Worm (Caenorhabditis elegans) whole organism, young adult: ENCODE data around the gene F09E10.7.

Experiments
- F10E7.11 ChIP-seq: sonication (generic microtip); optimal IDR thresholded peaks from 2 replicates; lab custom pipeline; 2017; ENCODE audit warnings: mild to moderate bottlenecking, missing genetic modification characterization, moderate library complexity, missing compliant biosample characterization
- F22D6.2 ChIP-seq: sonication (generic microtip); optimal IDR thresholded peaks from 2 replicates; lab custom pipeline; 2016; ENCODE audit warnings: mild to moderate bottlenecking, missing genetic modification characterization, missing compliant biosample characterization
- F37B4.10 ChIP-seq: fragments of 200-800 bp; sonication (Bioruptor generic); IDR thresholded peaks from 2 replicates; pipeline ENCODE4 v1.3.6; 2022; ENCODE audit warnings: missing genetic modification characterization, missing compliant biosample characterization
- F52B5.7 ChIP-seq: sonication (generic microtip); optimal IDR thresholded peaks from 2 replicates; lab custom pipeline; 2016; ENCODE audit warnings: mild to moderate bottlenecking, missing genetic modification characterization, missing compliant biosample characterization
- F57C9.4 ChIP-seq: sonication (generic microtip); optimal IDR thresholded peaks from 2 replicates; lab custom pipeline; 2017; ENCODE audit warnings: mild to moderate bottlenecking, missing genetic modification characterization, missing compliant biosample characterization
- K12H6.12 ChIP-seq: fragments of 200-800 bp; sonication (Bioruptor generic); optimal IDR thresholded peaks from 2 replicates; lab custom pipeline; 2018; ENCODE audit warnings: mild to moderate bottlenecking, missing genetic modification characterization, missing compliant biosample characterization
- T07F8.4 ChIP-seq: sonication (generic microtip); optimal IDR thresholded peaks from 2 replicates; lab custom pipeline; 2016; ENCODE audit warnings: mild to moderate bottlenecking, missing genetic modification characterization, moderate library complexity, missing compliant biosample characterization
- Y56A3A.18 ChIP-seq: fragments of 200-800 bp; sonication (Bioruptor generic); IDR thresholded peaks from 2 replicates; pipeline ENCODE4 v1.3.6; 2022; ENCODE audit warnings: missing genetic modification reagents, missing genetic modification characterization, missing compliant biosample characterization
- Y67H2A.10 ChIP-seq: fragments of 200-800 bp; sonication (Bioruptor generic); conservative IDR thresholded peaks from 2 replicates; pipeline ENCODE4 v1.3.6; 2022; ENCODE audit warnings: missing genetic modification reagents, missing genetic modification characterization, missing compliant biosample characterization
- Y79H2A.3 ChIP-seq: fragments of 200-800 bp; sonication (Bioruptor generic); conservative IDR thresholded peaks from 2 replicates; pipeline ENCODE4 v1.3.6; 2022; ENCODE audit warnings: missing genetic modification reagents, missing genetic modification characterization, missing compliant biosample characterization
- akir-1 ChIP-seq: fragments of 200-800 bp; sonication (Bioruptor generic); optimal IDR thresholded peaks from 2 replicates; lab custom pipeline; 2018; ENCODE audit warnings: mild to moderate bottlenecking, missing genetic modification characterization, moderate library complexity, missing compliant biosample characterization
- aptf-3 ChIP-seq: fragments of 200-800 bp; sonication (Bioruptor generic); IDR thresholded peaks from 2 replicates; pipeline ENCODE4 v1.3.6; 2022; ENCODE audit warnings: missing genetic modification characterization, missing compliant biosample characterization
- athp-1 ChIP-seq: sonication (generic microtip); optimal IDR thresholded peaks from 2 replicates; lab custom pipeline; 2017; ENCODE audit warnings: mild to moderate bottlenecking, missing genetic modification characterization, missing compliant biosample characterization
- attf-3 ChIP-seq: fragments of 200-800 bp; sonication (Bioruptor generic); conservative IDR thresholded peaks from 2 replicates; pipeline ENCODE4 v1.3.6; 2022; ENCODE audit warnings: missing genetic modification reagents, missing genetic modification characterization, missing compliant biosample characterization
- attf-5 ChIP-seq: fragments of 200-800 bp; sonication (Bioruptor generic); optimal IDR thresholded peaks from 2 replicates; lab custom pipeline; 2018; ENCODE audit warnings: mild to moderate bottlenecking, missing genetic modification characterization, missing compliant biosample characterization
- attf-6 ChIP-seq: fragments of 200-800 bp; sonication (Bioruptor generic); IDR thresholded peaks from 2 replicates; pipeline ENCODE4 v1.3.6; 2022; ENCODE audit warnings: missing genetic modification reagents, missing genetic modification characterization, missing compliant biosample characterization
- cebp-1 ChIP-seq, 2 experiments: fragments of 200-800 bp in 1 of 2; sonication (Bioruptor generic) in 1 of 2; sonication (generic microtip) in 1 of 2; IDR thresholded peaks in 1 of 2; optimal IDR thresholded peaks in 1 of 2; 2 replicates each; pipeline versions ENCODE4 v1.3.6 to Lab custom; 2017 to 2022; ENCODE audit warnings: missing compliant biosample characterization in 2 of 2, missing genetic modification characterization in 2 of 2, mild to moderate bottlenecking in 1 of 2, missing genetic modification reagents in 1 of 2, moderate library complexity in 1 of 2
- cebp-2 ChIP-seq: fragments of 200-800 bp; sonication (Bioruptor generic); IDR thresholded peaks from 2 replicates; pipeline ENCODE4 v1.3.6; 2022; ENCODE audit warnings: missing genetic modification characterization, missing compliant biosample characterization
- ceh-100 ChIP-seq: fragments of 200-800 bp; sonication (Bioruptor generic); IDR thresholded peaks from 2 replicates; pipeline ENCODE4 v1.3.6; 2022; ENCODE audit warnings: missing genetic modification reagents, missing genetic modification characterization, missing compliant biosample characterization
- ceh-40 ChIP-seq: fragments of 200-800 bp; sonication (Bioruptor generic); IDR thresholded peaks from 2 replicates; pipeline ENCODE4 v1.3.6; 2022; ENCODE audit warnings: missing genetic modification characterization, missing compliant biosample characterization
- ceh-91 ChIP-seq: fragments of 200-800 bp; sonication (Bioruptor generic); IDR thresholded peaks from 2 replicates; pipeline ENCODE4 v1.3.6; 2022; ENCODE audit warnings: missing genetic modification reagents, missing genetic modification characterization, missing compliant biosample characterization
- dox-1 ChIP-seq: fragments of 200-800 bp; sonication (Bioruptor generic); IDR thresholded peaks from 2 replicates; pipeline ENCODE4 v1.3.6; 2022; ENCODE audit warnings: missing genetic modification reagents, missing genetic modification characterization, missing compliant biosample characterization
- efl-1 ChIP-seq: fragments of 150-350 bp; optimal IDR thresholded peaks from 2 replicates; lab custom pipeline; 2014; ENCODE audit warnings: missing biosample characterization, missing genetic modification reagents, missing genetic modification characterization
- ekl-4 ChIP-seq: fragments of 200-800 bp; sonication (Bioruptor generic); IDR thresholded peaks from 2 replicates; pipeline ENCODE4 v1.3.6; 2022; ENCODE audit warnings: missing genetic modification reagents, missing genetic modification characterization, missing compliant biosample characterization
- fkh-3 ChIP-seq: sonication (generic microtip); optimal IDR thresholded peaks from 2 replicates; lab custom pipeline; 2016; ENCODE audit warnings: mild to moderate bottlenecking, missing genetic modification characterization, missing compliant biosample characterization
- gei-17 ChIP-seq: fragments of 200-800 bp; sonication (Bioruptor generic); optimal IDR thresholded peaks from 2 replicates; lab custom pipeline; 2018; ENCODE audit warnings: mild to moderate bottlenecking, missing genetic modification characterization, missing compliant biosample characterization
- hrde-1 ChIP-seq: sonication (generic microtip); optimal IDR thresholded peaks from 2 replicates; lab custom pipeline; 2016; ENCODE audit warnings: missing genetic modification characterization, mild to moderate bottlenecking, missing compliant biosample characterization, moderate library complexity, missing genotype, missing genetic modification reagents, borderline replicate concordance
- let-526 ChIP-seq: fragments of 200-800 bp; sonication (Bioruptor generic); IDR thresholded peaks from 2 replicates; pipeline ENCODE4 v1.3.6; 2022; ENCODE audit warnings: missing genetic modification reagents, missing genetic modification characterization, missing compliant biosample characterization
- lin-26 ChIP-seq: fragments of 200-800 bp; sonication (Bioruptor generic); IDR thresholded peaks from 2 replicates; pipeline ENCODE4 v1.3.6; 2022; ENCODE audit warnings: missing genetic modification reagents, missing genetic modification characterization, missing compliant biosample characterization
- lin-35 ChIP-seq, 3 experiments: fragments of 150-350 bp in 2 of 3; sonication (generic microtip) in 1 of 3; optimal IDR thresholded peaks; 2 replicates each; lab custom pipeline; 2014 to 2018; ENCODE audit warnings: missing biosample characterization in 3 of 3, missing genetic modification characterization in 3 of 3, missing genetic modification reagents in 3 of 3
- lin-40 ChIP-seq: sonication (generic microtip); optimal IDR thresholded peaks from 2 replicates; lab custom pipeline; 2016; ENCODE audit warnings: missing genetic modification characterization, mild to moderate bottlenecking, missing compliant biosample characterization, missing genotype, missing genetic modification reagents
- madf-10 ChIP-seq: sonication (generic microtip); optimal IDR thresholded peaks from 2 replicates; lab custom pipeline; 2016; ENCODE audit warnings: mild to moderate bottlenecking, missing genetic modification characterization, missing compliant biosample characterization
- madf-6 ChIP-seq: fragments of 200-800 bp; sonication (Bioruptor generic); IDR thresholded peaks from 2 replicates; pipeline ENCODE4 v1.3.6; 2022; ENCODE audit warnings: missing genetic modification reagents, missing genetic modification characterization, missing compliant biosample characterization
- nfya-1 ChIP-seq: sonication (generic microtip); optimal IDR thresholded peaks from 2 replicates; lab custom pipeline; 2017; ENCODE audit warnings: antibody characterized with exemption, missing compliant biosample characterization, missing genetic modification characterization, borderline replicate concordance; ENCODE audit not compliant: insufficient read depth
- nfyb-1 ChIP-seq: fragments of 200-800 bp; sonication (Bioruptor generic); IDR thresholded peaks from 2 replicates; pipeline ENCODE4 v1.3.6; 2022; ENCODE audit warnings: missing genetic modification reagents, missing genetic modification characterization, missing compliant biosample characterization
- nhr-179 ChIP-seq: sonication (generic microtip); optimal IDR thresholded peaks from 2 replicates; lab custom pipeline; 2016; ENCODE audit warnings: mild to moderate bottlenecking, missing genetic modification characterization, missing compliant biosample characterization
- nhr-27 ChIP-seq: fragments of 200-800 bp; sonication (Bioruptor generic); optimal IDR thresholded peaks from 2 replicates; lab custom pipeline; 2018; ENCODE audit warnings: mild to moderate bottlenecking, missing genetic modification characterization, moderate library complexity, missing compliant biosample characterization
- rcor-1 ChIP-seq: fragments of 200-800 bp; sonication (Bioruptor generic); IDR thresholded peaks from 2 replicates; pipeline ENCODE4 v1.3.6; 2022; ENCODE audit warnings: missing genetic modification reagents, missing genetic modification characterization, missing compliant biosample characterization
- snpc-1.3 ChIP-seq: sonication (generic microtip); optimal IDR thresholded peaks from 2 replicates; lab custom pipeline; 2017; ENCODE audit warnings: missing genetic modification characterization, mild to moderate bottlenecking, missing compliant biosample characterization, antibody characterized with exemption, moderate library complexity, missing genotype, missing genetic modification reagents; ENCODE audit not compliant: insufficient read depth
- somi-1 ChIP-seq: fragments of 200-800 bp; sonication (Bioruptor generic); optimal IDR thresholded peaks from 2 replicates; lab custom pipeline; 2018; ENCODE audit warnings: mild to moderate bottlenecking, missing genetic modification characterization, missing compliant biosample characterization
- tbx-9 ChIP-seq: sonication (generic microtip); optimal IDR thresholded peaks from 2 replicates; lab custom pipeline; 2016; ENCODE audit warnings: borderline replicate concordance, missing genetic modification characterization, inconsistent platforms, missing compliant biosample characterization
- unc-62 ChIP-seq: fragments of 150-350 bp; optimal IDR thresholded peaks from 2 replicates; lab custom pipeline; 2014; ENCODE audit warnings: missing biosample characterization, missing genetic modification reagents, missing genetic modification characterization
- ztf-18 ChIP-seq: sonication (generic microtip); optimal IDR thresholded peaks from 2 replicates; lab custom pipeline; 2016; ENCODE audit warnings: missing genotype, mild to moderate bottlenecking, missing genetic modification characterization, missing compliant biosample characterization
- ztf-25 ChIP-seq: fragments of 200-800 bp; sonication (Bioruptor generic); IDR thresholded peaks from 2 replicates; pipeline ENCODE4 v1.3.6; 2022; ENCODE audit warnings: missing genetic modification reagents, missing genetic modification characterization, missing compliant biosample characterization
- ztf-26 ChIP-seq: sonication (generic microtip); optimal IDR thresholded peaks from 2 replicates; lab custom pipeline; 2017; ENCODE audit warnings: missing genetic modification characterization, missing compliant biosample characterization
- ztf-3 ChIP-seq: fragments of 200-800 bp; sonication (Bioruptor generic); optimal IDR thresholded peaks from 2 replicates; lab custom pipeline; 2018; ENCODE audit warnings: mild to moderate bottlenecking, missing genetic modification characterization, missing compliant biosample characterization

F09E10.7 gene

DNA sequence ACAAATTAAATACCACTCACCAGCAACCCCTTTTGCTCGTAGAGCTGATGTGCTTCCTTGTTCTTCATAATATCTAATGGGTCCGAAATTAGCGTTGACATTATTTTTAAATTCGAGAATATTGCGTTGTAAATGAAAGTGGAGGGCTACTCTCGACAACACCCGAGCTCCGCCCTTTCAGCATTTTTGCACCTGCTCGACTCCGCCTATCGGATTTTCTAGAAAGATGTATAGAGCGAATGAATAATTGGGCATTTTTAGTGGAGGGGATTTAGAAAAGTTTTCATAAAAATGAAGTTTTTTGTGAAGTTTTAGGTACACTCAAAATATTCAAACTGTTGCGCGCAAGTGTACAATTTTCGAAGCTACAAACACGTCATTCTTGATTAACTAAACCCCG, 7.4 kb downstream of the F09E10.7 start, which contains the start of gene F09E10.5:
Gene F09E10.5 (minus strand): TSS at position 101 of the 400 bp plus-strand sequence.
- TF ChIP-seq F52B5.7 (no peak), ztf-25 (no peak), F57C9.4 (tag; lab: Kevin White, UChicago) (no peak), nfya-1 (tag; lab: Kevin White, UChicago) (no peak), akir-1 (GFP tag; lab: Kevin White, UChicago) (no peak), ceh-40 (GFP tag; lab: Robert Waterston, UW) (no peak), dox-1 (GFP tag; lab: Robert Waterston, UW) (no peak), K12H6.12 (no peak), aptf-3 (GFP tag; lab: Robert Waterston, UW) (no peak), attf-3 (GFP tag; lab: Robert Waterston, UW) (no peak), tbx-9 (no peak), Y79H2A.3 (GFP tag; lab: Robert Waterston, UW) (no peak), ztf-3 (GFP tag; lab: Kevin White, UChicago) (no peak), T07F8.4 (tag; lab: Kevin White, UChicago) (no peak), athp-1 (tag; lab: Kevin White, UChicago) (no peak), madf-10 (tag; lab: Kevin White, UChicago) (no peak), ztf-18 (tag; lab: Kevin White, UChicago) (no peak)

DNA sequence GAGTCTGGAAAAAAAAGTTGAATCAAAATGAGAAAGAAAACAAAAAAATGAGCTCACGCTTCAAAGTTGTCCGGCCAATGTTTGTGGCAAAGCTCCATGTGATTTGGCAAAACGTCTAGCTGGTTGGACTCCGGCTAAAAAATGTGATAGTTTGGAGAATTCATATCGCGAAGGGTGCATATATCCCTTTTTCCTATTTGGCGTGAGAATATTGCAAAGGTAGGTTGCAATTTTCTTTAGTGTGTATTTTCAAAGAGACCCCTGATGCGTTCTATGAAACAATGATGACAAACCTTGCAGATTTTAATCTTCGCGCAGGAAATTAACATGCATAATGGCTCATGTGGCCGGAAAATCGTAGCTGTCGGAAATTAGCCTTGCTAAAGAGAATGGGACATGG, 9.5 kb downstream of the F09E10.7 start:
- TF ChIP-seq lin-35 (GFP tag; optimal IDR thresholded peaks at IDR 0.05; lab: Kevin White, UChicago) (peak in 1 of 3 experiments; percentile 21), efl-1 (no peak), dox-1 (GFP tag; lab: Robert Waterston, UW) (peak; percentile 36; the same call in 1 of the 2 replicates), cebp-2 (GFP tag; lab: Robert Waterston, UW) (no peak), lin-26 (GFP tag; lab: Robert Waterston, UW) (no peak), ekl-4 (GFP tag; lab: Robert Waterston, UW) (no peak), let-526 (no peak), ceh-100 (GFP tag; lab: Robert Waterston, UW) (no peak), Y67H2A.10 (GFP tag; lab: Robert Waterston, UW) (no peak), ztf-26 (tag; lab: Kevin White, UChicago) (peak; percentile 48), F37B4.10 (GFP tag; lab: Robert Waterston, UW) (no peak), attf-6 (GFP tag; lab: Robert Waterston, UW) (no peak), F10E7.11 (tag; lab: Kevin White, UChicago) (no peak), F22D6.2 (no peak), athp-1 (tag; lab: Kevin White, UChicago) (no peak), cebp-1 (GFP tag; IDR thresholded peaks at IDR 0.05; lab: Robert Waterston, UW) (no peak), cebp-1 (tag; optimal IDR thresholded peaks at IDR 0.05; lab: Kevin White, UChicago) (peak; percentile 31), madf-6 (GFP tag; lab: Robert Waterston, UW) (no peak), nfyb-1 (no peak), snpc-1.3 (tag; lab: Kevin White, UChicago) (no peak), gei-17 (GFP tag; lab: Kevin White, UChicago) (peak; percentile 86), attf-5 (GFP tag; lab: Kevin White, UChicago) (no peak), fkh-3 (no peak), ceh-91 (GFP tag; lab: Robert Waterston, UW) (no peak), nhr-27 (tag; lab: Kevin White, UChicago) (no peak), hrde-1 (tag; lab: Kevin White, UChicago) (no peak), unc-62 (GFP tag; lab: Kevin White, UChicago) (no peak), Y56A3A.18 (0 out of 2 replicates have a peak, but pooled peaks have one; percentile 32), rcor-1 (GFP tag; lab: Robert Waterston, UW) (no peak), nhr-179 (tag; lab: Kevin White, UChicago) (no peak), somi-1 (GFP tag; lab: Kevin White, UChicago) (no peak), lin-40 (tag; lab: Kevin White, UChicago) (peak; percentile 56)
